Fruit fly (Drosophila melanogaster) whole organism, embryonic: ENCODE data around the gene CG44869.

Experiments used
- Ada2b ChIP-seq: fragments of 200-800 bp; sonication (Bioruptor generic); IDR thresholded peaks from 2 replicates; pipeline ENCODE4 v1.3.6; 2022; ENCODE audit warnings: missing biosample characterization, missing genetic modification characterization
- B-H2 ChIP-seq: fragments of 200-800 bp; sonication (Bioruptor generic); optimal IDR thresholded peaks from 2 replicates; lab custom pipeline; 2018; ENCODE audit warnings: missing biosample characterization, mild to moderate bottlenecking, missing genetic modification characterization
- Blimp-1 ChIP-seq: fragments of 200-800 bp; sonication (Bioruptor generic); optimal IDR thresholded peaks from 3 replicates; lab custom pipeline; 2018; ENCODE audit warnings: missing biosample characterization, missing genetic modification characterization, mild to moderate bottlenecking, moderate library complexity, missing genetic modification reagents
- CG10979 ChIP-seq: fragments of 200-800 bp; sonication (Bioruptor generic); optimal IDR thresholded peaks from 2 replicates; lab custom pipeline; 2018; ENCODE audit warnings: missing biosample characterization, mild to moderate bottlenecking, missing genetic modification characterization, moderate library complexity
- CG11247 ChIP-seq: fragments of 200-800 bp; sonication (Bioruptor generic); IDR thresholded peaks from 2 replicates; pipeline ENCODE4 v1.3.6; 2022; ENCODE audit warnings: missing biosample characterization, missing genetic modification characterization
- CG11456 ChIP-seq: fragments of 200-800 bp; sonication (Bioruptor generic); IDR thresholded peaks from 3 replicates; pipeline ENCODE4 v1.3.6; 2022; ENCODE audit warnings: missing biosample characterization, missing genetic modification characterization
- CG12155 ChIP-seq: fragments of 200-800 bp; sonication (Bioruptor generic); optimal IDR thresholded peaks from 3 replicates; lab custom pipeline; 2016; ENCODE audit warnings: missing biosample characterization, missing genetic modification characterization
- CG1233 ChIP-seq: fragments of 200-800 bp; sonication (Bioruptor generic); optimal IDR thresholded peaks from 4 replicates; lab custom pipeline; 2018; ENCODE audit warnings: missing biosample characterization, mild to moderate bottlenecking, missing genetic modification characterization
- CG14014 ChIP-seq: fragments of 200-800 bp; sonication (Bioruptor generic); IDR thresholded peaks from 2 replicates; pipeline ENCODE4 v1.3.6; 2022; ENCODE audit warnings: missing biosample characterization, missing genetic modification characterization
- CG15073 ChIP-seq: fragments of 200-800 bp; sonication (Bioruptor generic); optimal IDR thresholded peaks from 2 replicates; lab custom pipeline; 2016; ENCODE audit warnings: missing biosample characterization, missing genetic modification characterization
- CG15601 ChIP-seq: fragments of 200-800 bp; sonication (Bioruptor generic); optimal IDR thresholded peaks from 3 replicates; lab custom pipeline; 2019; ENCODE audit warnings: missing biosample characterization, mild to moderate bottlenecking, missing genetic modification characterization, moderate library complexity
- CG15696 ChIP-seq: fragments of 200-800 bp; sonication (Bioruptor generic); optimal IDR thresholded peaks from 2 replicates; lab custom pipeline; 2019; ENCODE audit warnings: missing biosample characterization, mild to moderate bottlenecking, missing genetic modification characterization, moderate library complexity
- CG17361 ChIP-seq: fragments of 200-800 bp; sonication (Bioruptor generic); IDR thresholded peaks from 3 replicates; pipeline ENCODE4 v1.3.6; 2022; ENCODE audit warnings: missing biosample characterization, missing genetic modification characterization
- CG1792 ChIP-seq: fragments of 200-800 bp; sonication (Bioruptor generic); optimal IDR thresholded peaks from 2 replicates; lab custom pipeline; 2016; ENCODE audit warnings: missing biosample characterization, missing genetic modification characterization
- CG1832 ChIP-seq: fragments of 200-800 bp; sonication (Bioruptor generic); optimal IDR thresholded peaks from 2 replicates; lab custom pipeline; 2017; ENCODE audit warnings: missing biosample characterization, mild to moderate bottlenecking, missing genetic modification characterization, inconsistent platforms
- CG2202 ChIP-seq: fragments of 200-800 bp; sonication (Bioruptor generic); optimal IDR thresholded peaks from 2 replicates; lab custom pipeline; 2018; ENCODE audit warnings: missing biosample characterization, mild to moderate bottlenecking, missing genetic modification characterization
- CG31441 ChIP-seq: fragments of 200-800 bp; sonication (Bioruptor generic); IDR thresholded peaks from 2 replicates; pipeline ENCODE4 v1.3.6; 2022; ENCODE audit warnings: missing biosample characterization, missing genetic modification characterization
- CG32767 ChIP-seq: fragments of 200-800 bp; sonication (Bioruptor generic); IDR thresholded peaks from 2 replicates; pipeline ENCODE4 v1.3.6; 2022; ENCODE audit warnings: missing biosample characterization, missing genetic modification characterization
- CG5953 ChIP-seq: fragments of 200-800 bp; sonication (Bioruptor generic); IDR thresholded peaks from 2 replicates; pipeline ENCODE4 v1.3.6; 2022; ENCODE audit warnings: missing biosample characterization, missing genetic modification characterization
- CG8388 ChIP-seq: fragments of 200-800 bp; sonication (Bioruptor generic); optimal IDR thresholded peaks from 2 replicates; lab custom pipeline; 2019; ENCODE audit warnings: missing biosample characterization, mild to moderate bottlenecking, missing genetic modification characterization, moderate library complexity
- CG9609 ChIP-seq: fragments of 200-800 bp; sonication (Bioruptor generic); optimal IDR thresholded peaks from 3 replicates; lab custom pipeline; 2016; ENCODE audit warnings: missing biosample characterization, missing genetic modification characterization
- CTCF ChIP-seq: fragments of 200-800 bp; sonication (Bioruptor generic); optimal IDR thresholded peaks from 2 replicates; lab custom pipeline; 2017; ENCODE audit warnings: missing biosample characterization, mild to moderate bottlenecking, missing genetic modification characterization, moderate library complexity
- Dbx ChIP-seq: fragments of 200-800 bp; sonication (Bioruptor generic); IDR thresholded peaks from 3 replicates; pipeline ENCODE4 v1.3.6; 2022; ENCODE audit warnings: missing biosample characterization, missing genetic modification characterization
- ERR ChIP-seq: fragments of 200-800 bp; sonication (Bioruptor generic); optimal IDR thresholded peaks from 2 replicates; lab custom pipeline; 2016; ENCODE audit warnings: missing biosample characterization, missing genetic modification characterization
- H2.0 ChIP-seq: fragments of 200-800 bp; sonication (Bioruptor generic); IDR thresholded peaks from 2 replicates; pipeline ENCODE4 v1.3.6; 2022; ENCODE audit warnings: missing biosample characterization, missing genetic modification characterization
- Hr3 ChIP-seq: fragments of 200-800 bp; sonication (Bioruptor generic); optimal IDR thresholded peaks from 3 replicates; lab custom pipeline; 2016; ENCODE audit warnings: missing biosample characterization, missing genetic modification characterization
- Kr ChIP-seq: fragments of 200-800 bp; sonication (Bioruptor generic); optimal IDR thresholded peaks from 2 replicates; lab custom pipeline; 2017; ENCODE audit warnings: missing biosample characterization, mild to moderate bottlenecking, missing genetic modification characterization
- MBD-R2 ChIP-seq: fragments of 200-800 bp; sonication (Bioruptor generic); IDR thresholded peaks from 2 replicates; pipeline ENCODE4 v1.3.6; 2022; ENCODE audit warnings: missing biosample characterization, missing genetic modification characterization
- NC2α ChIP-seq: fragments of 200-800 bp; sonication (Bioruptor generic); optimal IDR thresholded peaks from 2 replicates; lab custom pipeline; 2016; ENCODE audit warnings: missing biosample characterization, missing genetic modification characterization
- Sox102F ChIP-seq: fragments of 200-800 bp; sonication (Bioruptor generic); optimal IDR thresholded peaks from 2 replicates; lab custom pipeline; 2018; ENCODE audit warnings: missing biosample characterization, mild to moderate bottlenecking, missing genetic modification characterization, moderate library complexity
- Xrp1 ChIP-seq: fragments of 200-800 bp; sonication (Bioruptor generic); IDR thresholded peaks from 2 replicates; pipeline ENCODE4 v1.3.6; 2022; ENCODE audit warnings: missing biosample characterization, missing genetic modification characterization
- ase ChIP-seq: fragments of 200-800 bp; sonication (Bioruptor generic); IDR thresholded peaks from 3 replicates; pipeline ENCODE4 v1.3.6; 2022; ENCODE audit warnings: missing biosample characterization, missing genetic modification characterization
- bcd ChIP-seq: fragments of 200-800 bp; sonication (Bioruptor generic); optimal IDR thresholded peaks from 2 replicates; lab custom pipeline; 2017; ENCODE audit warnings: missing biosample characterization, mild to moderate bottlenecking, missing genetic modification characterization
- cas ChIP-seq: fragments of 200-800 bp; sonication (Bioruptor generic); IDR thresholded peaks from 2 replicates; pipeline ENCODE4 v1.3.6; 2022; ENCODE audit warnings: missing biosample characterization, missing genetic modification characterization
- corto ChIP-seq: fragments of 200-800 bp; sonication (Bioruptor generic); optimal IDR thresholded peaks from 2 replicates; lab custom pipeline; 2016; ENCODE audit warnings: missing biosample characterization, mild to moderate bottlenecking, missing genetic modification characterization, moderate library complexity
- croc ChIP-seq: fragments of 200-800 bp; sonication (Bioruptor generic); conservative IDR thresholded peaks from 3 replicates; pipeline ENCODE4 v1.3.6; 2022; ENCODE audit warnings: missing biosample characterization, missing genetic modification characterization
- crp ChIP-seq, 2 experiments: fragments of 200-800 bp; sonication (Bioruptor generic); optimal IDR thresholded peaks; 2 replicates in 1 of 2; 3 replicates in 1 of 2; lab custom pipeline; 2017; ENCODE audit warnings: missing biosample characterization in 2 of 2, missing genetic modification characterization in 2 of 2, mild to moderate bottlenecking in 1 of 2, moderate library complexity in 1 of 2
- dimm ChIP-seq: fragments of 200-800 bp; sonication (Bioruptor generic); IDR thresholded peaks from 2 replicates; pipeline ENCODE4 v1.3.6; 2022; ENCODE audit warnings: missing biosample characterization, missing genetic modification characterization
- h ChIP-seq: fragments of >200 bp; optimal IDR thresholded peaks from 2 replicates; lab custom pipeline; 2017
- kay ChIP-seq: fragments of 200-800 bp; sonication (Bioruptor generic); optimal IDR thresholded peaks from 2 replicates; lab custom pipeline; 2016; ENCODE audit warnings: missing biosample characterization, missing genetic modification characterization
- lmd ChIP-seq: fragments of 200-800 bp; sonication (Bioruptor generic); IDR thresholded peaks from 2 replicates; pipeline ENCODE4 v1.3.6; 2022; ENCODE audit warnings: missing biosample characterization, missing genetic modification characterization
- oc ChIP-seq: fragments of 200-800 bp; sonication (Bioruptor generic); optimal IDR thresholded peaks from 2 replicates; lab custom pipeline; 2018; ENCODE audit warnings: missing biosample characterization, mild to moderate bottlenecking, missing genetic modification characterization, moderate library complexity
- odd ChIP-seq: fragments of 200-800 bp; sonication (Bioruptor generic); optimal IDR thresholded peaks from 2 replicates; lab custom pipeline; 2017; ENCODE audit warnings: missing biosample characterization, mild to moderate bottlenecking, missing genetic modification characterization
- prd ChIP-seq, 3 experiments: fragments of >200 bp in 2 of 3; fragments of 200-800 bp in 1 of 3; sonication (Bioruptor generic) in 1 of 3; optimal IDR thresholded peaks in 2 of 3; IDR thresholded peaks in 1 of 3; 2 replicates in 2 of 3; 3 replicates in 1 of 3; pipeline versions ENCODE4 v1.3.6 to Lab custom; 2017 to 2022; ENCODE audit warnings: missing biosample characterization in 1 of 3, missing genetic modification characterization in 1 of 3
- pum ChIP-seq: fragments of 200-800 bp; sonication (Bioruptor generic); optimal IDR thresholded peaks from 2 replicates; lab custom pipeline; 2016; ENCODE audit warnings: missing biosample characterization, missing genetic modification characterization
- sima ChIP-seq: fragments of 200-800 bp; sonication (Bioruptor generic); optimal IDR thresholded peaks from 2 replicates; lab custom pipeline; 2016; ENCODE audit warnings: missing biosample characterization, missing genetic modification characterization
- sqz ChIP-seq: fragments of 200-800 bp; sonication (Bioruptor generic); optimal IDR thresholded peaks from 3 replicates; lab custom pipeline; 2018; ENCODE audit warnings: missing biosample characterization, mild to moderate bottlenecking, missing genetic modification characterization
- tin ChIP-seq: fragments of 200-800 bp; sonication (Bioruptor generic); optimal IDR thresholded peaks from 3 replicates; lab custom pipeline; 2016; ENCODE audit warnings: missing biosample characterization, missing genetic modification characterization
- tll ChIP-seq, 2 experiments: fragments of 200-800 bp in 1 of 2; fragments of >200 bp in 1 of 2; sonication (Bioruptor generic) in 1 of 2; optimal IDR thresholded peaks; 2 replicates each; lab custom pipeline; 2017 to 2019; ENCODE audit warnings: missing biosample characterization in 2 of 2, missing genetic modification characterization in 2 of 2, mild to moderate bottlenecking in 1 of 2, moderate library complexity in 1 of 2
- zen ChIP-seq: fragments of 200-800 bp; sonication (Bioruptor generic); optimal IDR thresholded peaks from 3 replicates; lab custom pipeline; 2018; ENCODE audit warnings: missing biosample characterization, mild to moderate bottlenecking, missing genetic modification characterization, moderate library complexity

The CG44869 gene

DNA sequence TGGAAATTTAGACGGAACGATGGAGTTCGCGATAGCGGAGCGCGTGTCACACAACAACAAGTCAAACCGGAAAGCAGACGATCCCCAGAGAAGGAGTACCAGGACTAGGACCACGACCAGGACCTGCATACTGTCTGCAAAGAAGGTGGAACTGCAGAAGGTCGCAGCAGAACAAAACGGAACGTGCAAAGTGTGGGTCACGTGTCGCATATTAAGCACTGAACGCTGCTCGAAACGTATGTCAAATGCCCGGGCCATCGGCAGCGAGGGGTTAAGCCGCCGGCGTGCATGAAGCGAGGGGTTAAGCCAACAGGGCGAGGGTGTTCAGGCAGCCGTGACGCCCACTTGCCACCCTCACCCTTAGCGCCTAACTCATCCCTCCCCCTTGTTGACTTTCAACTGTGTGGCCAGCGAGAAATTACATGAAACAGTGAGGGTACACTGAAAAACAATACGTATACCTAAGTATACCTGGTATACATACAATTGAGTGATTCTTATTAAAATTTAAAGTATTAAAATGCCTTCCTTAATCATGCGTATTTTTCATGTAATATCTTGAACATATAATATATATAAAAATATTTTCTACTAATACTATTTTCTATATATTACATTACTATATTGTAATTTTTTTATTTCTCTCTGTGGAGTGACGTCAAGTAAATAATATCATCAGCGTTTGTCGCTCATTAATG lies 23.8 kb upstream of the CG44869 start (continued):
- no peak for TF ChIP-seq prd (optimal IDR thresholded peaks at IDR 0.05; lab: Kevin White, UChicago)
- peak; percentile 26; the same call in 1 of the 3 replicates for TF ChIP-seq prd (GFP tag; IDR thresholded peaks at IDR 0.05; lab: Robert Waterston, UW)
- TF ChIP-seq CG14014 (GFP tag; lab: Robert Waterston, UW): no peak
- TF ChIP-seq NC2α: no peak
- TF ChIP-seq zen (tag; lab: Kevin White, UChicago): peak; percentile 32
- peak; percentile 17 for TF ChIP-seq bcd (GFP tag; lab: Kevin White, UChicago)
- TF ChIP-seq sqz (GFP tag; lab: Kevin White, UChicago): no peak
- TF ChIP-seq h (lab: Kevin White, UChicago): no peak
- TF ChIP-seq CG10979 (tag; lab: Kevin White, UChicago): peak; percentile 88
- TF ChIP-seq ERR (GFP tag; lab: Kevin White, UChicago): no peak
- peak; percentile 40 for TF ChIP-seq Sox102F (GFP tag; lab: Kevin White, UChicago)
- no peak for TF ChIP-seq cas (GFP tag; lab: Robert Waterston, UW)
- peak; percentile 6 for TF ChIP-seq Kr (GFP tag; lab: Kevin White, UChicago)
- TF ChIP-seq Ada2b (GFP tag; lab: Robert Waterston, UW): no peak
- TF ChIP-seq CG15696: peak; percentile 69
- peak; percentile 51 for TF ChIP-seq CG2202
- no peak for TF ChIP-seq CG9609 (GFP tag; lab: Kevin White, UChicago)
- TF ChIP-seq CG5953 (GFP tag; lab: Robert Waterston, UW): no peak
- peak; percentile 81 for TF ChIP-seq CG31441 (GFP tag; lab: Robert Waterston, UW)
- TF ChIP-seq kay (GFP tag; lab: Kevin White, UChicago): peak; percentile 1
- no peak for TF ChIP-seq pum
- peak; percentile 62; the same call in 1 of the 2 replicates for TF ChIP-seq Xrp1 (GFP tag; lab: Robert Waterston, UW)
- no peak for TF ChIP-seq CG12155
- TF ChIP-seq crp (GFP tag; optimal IDR thresholded peaks at IDR 0.05; lab: Kevin White, UChicago): no peak
- no peak for TF ChIP-seq B-H2
- TF ChIP-seq H2.0: no peak
- no peak for TF ChIP-seq ase (GFP tag; lab: Robert Waterston, UW)
- TF ChIP-seq corto (GFP tag; lab: Kevin White, UChicago): no peak
- peak; percentile 76 for TF ChIP-seq Blimp-1 (GFP tag; lab: Kevin White, UChicago)
- TF ChIP-seq Hr3 (GFP tag; lab: Kevin White, UChicago): peak; percentile 13
- TF ChIP-seq CG32767 (GFP tag; lab: Robert Waterston, UW): no peak
- no peak for TF ChIP-seq Dbx (GFP tag; lab: Robert Waterston, UW)
- TF ChIP-seq CG15073 (GFP tag; lab: Kevin White, UChicago): no peak
- peak; percentile 12 for TF ChIP-seq odd (GFP tag; lab: Kevin White, UChicago)
- TF ChIP-seq CG15601: peak; percentile 70
- no peak for TF ChIP-seq sima (GFP tag; lab: Kevin White, UChicago)
- TF ChIP-seq dimm (GFP tag; lab: Robert Waterston, UW): no peak
- TF ChIP-seq CG11456 (GFP tag; lab: Robert Waterston, UW): no peak
- TF ChIP-seq oc (tag; lab: Kevin White, UChicago): peak; percentile 13
- TF ChIP-seq CG8388 (GFP tag; lab: Kevin White, UChicago): peak; percentile 70
- no peak for TF ChIP-seq CG1832
- TF ChIP-seq tin: peak; percentile 31
- TF ChIP-seq croc (GFP tag; lab: Robert Waterston, UW): peak; percentile 41; the same call in 2 of the 3 replicates
- peak; percentile 11 for TF ChIP-seq CG1233 (GFP tag; lab: Kevin White, UChicago)
- 0 out of 2 replicates have a peak, but pooled peaks have one; percentile 10 for TF ChIP-seq CG11247
- peak in 1 of 2 experiments; percentile 58 for TF ChIP-seq tll (GFP tag; optimal IDR thresholded peaks at IDR 0.05; lab: Kevin White, UChicago)
- TF ChIP-seq CG1792 (GFP tag; lab: Kevin White, UChicago): no peak
- no peak for TF ChIP-seq lmd
- TF ChIP-seq CG17361 (GFP tag; lab: Robert Waterston, UW): peak; percentile 79
- no peak for TF ChIP-seq MBD-R2 (GFP tag; lab: Robert Waterston, UW)
- TF ChIP-seq CTCF (GFP tag; lab: Kevin White, UChicago): no peak
